Fruit fly (Drosophila melanogaster): ENCODE results near the gene CG8679.

DNA sequence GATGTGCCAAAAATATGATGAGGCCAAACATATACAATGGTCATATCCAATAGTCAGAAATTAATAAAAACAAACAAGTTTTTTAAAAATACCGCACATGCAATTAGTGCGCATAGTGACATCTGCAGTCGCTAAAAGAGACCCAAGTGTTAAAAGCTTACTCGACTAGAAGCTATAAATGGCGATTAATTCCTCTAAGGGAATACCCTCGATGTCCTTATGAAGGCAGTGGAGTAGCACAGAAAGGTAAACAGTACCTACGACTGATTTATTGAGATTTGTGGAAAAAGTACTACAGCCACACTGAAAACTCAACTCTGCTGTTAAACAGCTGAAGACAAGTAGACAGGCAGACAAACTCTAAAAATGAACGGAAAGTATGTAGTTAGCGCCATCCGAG lies 42.5 kb upstream of the CG8679 start:
- no peak for TF ChIP-seq Blimp-1 (GFP tag; optimal IDR thresholded peaks at IDR 0.05)
- TF ChIP-seq org-1 (GFP tag; optimal IDR thresholded peaks at IDR 0.05): no peak
- TF ChIP-seq pita (GFP tag; optimal IDR thresholded peaks at IDR 0.05): no peak
- no peak for TF ChIP-seq her (GFP tag; optimal IDR thresholded peaks at IDR 0.05)
- TF ChIP-seq CG13296 (GFP tag; optimal IDR thresholded peaks at IDR 0.05): no peak
- no peak for TF ChIP-seq CG11560 (tag; IDR thresholded peaks at IDR 0.05)
- TF ChIP-seq CG4730 (GFP tag; IDR thresholded peaks at IDR 0.05): no peak
- TF ChIP-seq CG7372 (GFP tag; IDR thresholded peaks at IDR 0.05): no peak
- TF ChIP-seq gfzf (GFP tag; optimal IDR thresholded peaks at IDR 0.05): peak; percentile 82

Measured in whole organism, embryonic.